Worm (Caenorhabditis elegans) whole organism, late embryonic: ENCODE measurements around the gene C56A3.8.
A peak's percentile ranks its signal among the peaks of the same experiment; 100 is the strongest.

Source experiments
- C38D4.7 ChIP-seq: fragments of 200-800 bp; sonication (Bioruptor generic); optimal IDR thresholded peaks from 2 replicates; lab custom pipeline; 2018; ENCODE audit warnings: mild to moderate bottlenecking, missing genetic modification characterization, moderate library complexity, missing compliant biosample characterization
- F13H6.1 ChIP-seq: sonication (generic microtip); optimal IDR thresholded peaks from 2 replicates; lab custom pipeline; 2016; ENCODE audit warnings: missing genetic modification characterization, missing compliant biosample characterization
- Y22D7AL.16 ChIP-seq: sonication (generic microtip); optimal IDR thresholded peaks from 2 replicates; lab custom pipeline; 2016; ENCODE audit warnings: missing genetic modification characterization, missing compliant biosample characterization
- ama-1 ChIP-seq: fragments of 150-350 bp; optimal IDR thresholded peaks from 2 replicates; lab custom pipeline; 2014
- ceh-14 ChIP-seq: sonication (generic microtip); optimal IDR thresholded peaks from 2 replicates; lab custom pipeline; 2016; ENCODE audit warnings: missing genotype, missing genetic modification characterization, missing compliant biosample characterization
- ceh-19 ChIP-seq: fragments of 200-800 bp; sonication (Bioruptor generic); optimal IDR thresholded peaks from 2 replicates; lab custom pipeline; 2018; ENCODE audit warnings: mild to moderate bottlenecking, missing genetic modification characterization, missing compliant biosample characterization
- ceh-2 ChIP-seq: sonication (generic microtip); optimal IDR thresholded peaks from 2 replicates; lab custom pipeline; 2016; ENCODE audit warnings: missing genotype, missing genetic modification characterization, missing compliant biosample characterization
- ceh-22 ChIP-seq: sonication (generic microtip); optimal IDR thresholded peaks from 2 replicates; lab custom pipeline; 2017; ENCODE audit warnings: missing biosample characterization, missing genetic modification characterization
- ceh-24 ChIP-seq: sonication (generic microtip); optimal IDR thresholded peaks from 2 replicates; lab custom pipeline; 2016; ENCODE audit warnings: mild to moderate bottlenecking, missing genetic modification characterization, missing compliant biosample characterization
- ceh-31 ChIP-seq: sonication (generic microtip); optimal IDR thresholded peaks from 2 replicates; lab custom pipeline; 2016; ENCODE audit warnings: missing genetic modification characterization, missing compliant biosample characterization
- ceh-45 ChIP-seq: fragments of 200-800 bp; sonication (Bioruptor generic); IDR thresholded peaks from 2 replicates; pipeline ENCODE4 v1.3.6; 2022; ENCODE audit warnings: missing genetic modification reagents, missing genetic modification characterization, missing compliant biosample characterization
- che-1 ChIP-seq: sonication (generic microtip); optimal IDR thresholded peaks from 2 replicates; lab custom pipeline; 2016; ENCODE audit warnings: mild to moderate bottlenecking, missing genetic modification characterization, missing compliant biosample characterization
- dmd-4 ChIP-seq: sonication (generic microtip); optimal IDR thresholded peaks from 2 replicates; lab custom pipeline; 2016; ENCODE audit warnings: borderline replicate concordance, missing genetic modification characterization, missing compliant biosample characterization
- dve-1 ChIP-seq: sonication (generic microtip); optimal IDR thresholded peaks from 2 replicates; lab custom pipeline; 2017; ENCODE audit warnings: antibody characterized with exemption, mild to moderate bottlenecking, missing genetic modification characterization, missing compliant biosample characterization
- elt-2 ChIP-seq: sonication (generic microtip); optimal IDR thresholded peaks from 2 replicates; lab custom pipeline; 2016; ENCODE audit warnings: missing genetic modification reagents, missing genetic modification characterization, missing compliant biosample characterization
- ets-4 ChIP-seq: sonication (generic microtip); optimal IDR thresholded peaks from 2 replicates; lab custom pipeline; 2016; ENCODE audit warnings: missing genetic modification characterization, missing compliant biosample characterization
- eyg-1 ChIP-seq: sonication (generic microtip); optimal IDR thresholded peaks from 2 replicates; lab custom pipeline; 2016; ENCODE audit warnings: missing genotype, missing genetic modification characterization, missing compliant biosample characterization
- fax-1 ChIP-seq: sonication (generic microtip); optimal IDR thresholded peaks from 2 replicates; lab custom pipeline; 2016; ENCODE audit warnings: missing genotype, missing genetic modification characterization, missing compliant biosample characterization
- fkh-10 ChIP-seq: fragments of 150-350 bp; optimal IDR thresholded peaks from 2 replicates; lab custom pipeline; 2014; ENCODE audit warnings: missing biosample characterization, missing genetic modification reagents, missing genetic modification characterization
- fkh-6 ChIP-seq: sonication (generic microtip); optimal IDR thresholded peaks from 2 replicates; lab custom pipeline; 2016; ENCODE audit warnings: missing genetic modification characterization, missing compliant biosample characterization
- hlh-13 ChIP-seq: fragments of 200-800 bp; sonication (Bioruptor generic); optimal IDR thresholded peaks from 2 replicates; lab custom pipeline; 2018; ENCODE audit warnings: mild to moderate bottlenecking, missing genetic modification characterization, missing compliant biosample characterization
- hlh-15 ChIP-seq: sonication (generic microtip); optimal IDR thresholded peaks from 2 replicates; lab custom pipeline; 2016; ENCODE audit warnings: missing genetic modification characterization, missing compliant biosample characterization
- hlh-30 ChIP-seq: sonication (generic microtip); optimal IDR thresholded peaks from 2 replicates; lab custom pipeline; 2017; ENCODE audit warnings: antibody characterized with exemption, missing genetic modification characterization, missing compliant biosample characterization; ENCODE audit not compliant: insufficient read depth
- lim-6 ChIP-seq: sonication (generic microtip); optimal IDR thresholded peaks from 2 replicates; lab custom pipeline; 2016; ENCODE audit warnings: missing genetic modification characterization, missing compliant biosample characterization
- lin-11 ChIP-seq: fragments of 200-800 bp; sonication (Bioruptor generic); optimal IDR thresholded peaks from 2 replicates; lab custom pipeline; 2018; ENCODE audit warnings: mild to moderate bottlenecking, missing genetic modification characterization, missing compliant biosample characterization
- odd-2 ChIP-seq: sonication (generic microtip); optimal IDR thresholded peaks from 2 replicates; lab custom pipeline; 2017; ENCODE audit warnings: antibody characterized with exemption, mild to moderate bottlenecking, missing genetic modification characterization, missing compliant biosample characterization
- pag-3 ChIP-seq: sonication (generic microtip); optimal IDR thresholded peaks from 2 replicates; lab custom pipeline; 2016; ENCODE audit warnings: missing compliant biosample characterization, missing genetic modification characterization, borderline replicate concordance
- pha-4 ChIP-seq: fragments of 150-350 bp; optimal IDR thresholded peaks from 2 replicates; lab custom pipeline; 2018; ENCODE audit warnings: missing biosample characterization, missing genetic modification reagents, missing genetic modification characterization
- pqm-1 ChIP-seq: sonication (generic microtip); optimal IDR thresholded peaks from 2 replicates; lab custom pipeline; 2016; ENCODE audit warnings: missing genetic modification characterization, missing compliant biosample characterization
- pros-1 ChIP-seq: fragments of 150-350 bp; optimal IDR thresholded peaks from 2 replicates; lab custom pipeline; 2014; ENCODE audit warnings: missing biosample characterization, missing genetic modification reagents, missing genetic modification characterization
- ref-2 ChIP-seq: sonication (generic microtip); optimal IDR thresholded peaks from 2 replicates; lab custom pipeline; 2016; ENCODE audit warnings: missing genetic modification characterization, missing compliant biosample characterization
- rnt-1 ChIP-seq: sonication (generic microtip); optimal IDR thresholded peaks from 2 replicates; lab custom pipeline; 2016; ENCODE audit warnings: missing genetic modification characterization, missing compliant biosample characterization
- sdc-2 ChIP-seq: sonication (generic microtip); optimal IDR thresholded peaks from 2 replicates; lab custom pipeline; 2016; ENCODE audit warnings: missing genotype, missing genetic modification characterization, missing compliant biosample characterization
- sox-2 ChIP-seq: fragments of 200-800 bp; sonication (Bioruptor generic); IDR thresholded peaks from 2 replicates; pipeline ENCODE4 v1.3.6; 2022; ENCODE audit warnings: missing genetic modification reagents, missing genetic modification characterization, missing compliant biosample characterization
- unc-3 ChIP-seq, 2 experiments: fragments of 200-800 bp in 1 of 2; sonication (Bioruptor generic) in 1 of 2; sonication (generic microtip) in 1 of 2; conservative IDR thresholded peaks in 1 of 2; optimal IDR thresholded peaks in 1 of 2; 2 replicates each; pipeline versions ENCODE4 v1.3.6 to Lab custom; 2016 to 2022; ENCODE audit warnings: missing compliant biosample characterization in 2 of 2, missing genetic modification characterization in 2 of 2, missing genetic modification reagents in 1 of 2
- unc-86 ChIP-seq: sonication (generic microtip); optimal IDR thresholded peaks from 2 replicates; lab custom pipeline; 2016; ENCODE audit warnings: missing genetic modification characterization, missing compliant biosample characterization
- zip-5 ChIP-seq: sonication (generic microtip); optimal IDR thresholded peaks from 2 replicates; lab custom pipeline; 2016; ENCODE audit warnings: missing genetic modification characterization, missing compliant biosample characterization
- ztf-16 ChIP-seq: sonication (generic microtip); optimal IDR thresholded peaks from 2 replicates; lab custom pipeline; 2017; ENCODE audit warnings: missing genetic modification characterization, missing compliant biosample characterization

C56A3.8 gene

ce11 chrV:13576828-13577227 is 16.8 kb downstream of the C56A3.8 start:
- TF ChIP-seq hlh-13 (GFP tag; lab: Kevin White, UChicago) (no peak), hlh-30 (tag; lab: Kevin White, UChicago) (no peak), ceh-14 (tag; lab: Kevin White, UChicago) (no peak), ama-1 (lab: Kevin White, UChicago) (no peak), fkh-10 (no peak), dmd-4 (tag; lab: Kevin White, UChicago) (no peak), che-1 (no peak), eyg-1 (tag; lab: Kevin White, UChicago) (no peak), unc-86 (tag; lab: Kevin White, UChicago) (no peak)

ce11 chrV:13577463-13577862 is 17.4 kb downstream of the C56A3.8 start:
- TF ChIP-seq pros-1 (no peak), elt-2 (no peak), hlh-30 (tag; lab: Kevin White, UChicago) (no peak), pqm-1 (tag; lab: Kevin White, UChicago) (no peak), ceh-24 (tag; lab: Kevin White, UChicago) (no peak), ceh-22 (no peak), che-1 (no peak), ceh-45 (no peak), rnt-1 (tag; lab: Kevin White, UChicago) (no peak), eyg-1 (tag; lab: Kevin White, UChicago) (no peak), sdc-2 (tag; lab: Kevin White, UChicago) (no peak), odd-2 (tag; lab: Kevin White, UChicago) (no peak), fax-1 (tag; lab: Kevin White, UChicago) (no peak), pag-3 (no peak), ztf-16 (no peak), Y22D7AL.16 (tag; lab: Kevin White, UChicago) (no peak), unc-3 (GFP tag; conservative IDR thresholded peaks at IDR 0.05; lab: Robert Waterston, UW) (no peak), unc-3 (tag; optimal IDR thresholded peaks at IDR 0.05; lab: Kevin White, UChicago) (no peak), fkh-6 (no peak), ceh-19 (GFP tag; lab: Kevin White, UChicago) (no peak)

- no peak for TF ChIP-seq lim-6
- TF ChIP-seq hlh-15 (tag; lab: Kevin White, UChicago) = no peak
- TF ChIP-seq F13H6.1 (tag; lab: Kevin White, UChicago) = no peak
- TF ChIP-seq ceh-14 (tag; lab: Kevin White, UChicago) = no peak
- no peak for TF ChIP-seq unc-86 (tag; lab: Kevin White, UChicago)
- no peak for TF ChIP-seq C38D4.7
- no peak for TF ChIP-seq unc-3 (GFP tag; conservative IDR thresholded peaks at IDR 0.05; lab: Robert Waterston, UW)
- TF ChIP-seq unc-3 (tag; optimal IDR thresholded peaks at IDR 0.05; lab: Kevin White, UChicago) = no peak
- TF ChIP-seq sox-2 (GFP tag; lab: Robert Waterston, UW) = no peak
- no peak for TF ChIP-seq zip-5 (tag; lab: Kevin White, UChicago)
- TF ChIP-seq ref-2 (tag; lab: Kevin White, UChicago) = no peak
- no peak for TF ChIP-seq pag-3
- no peak for TF ChIP-seq ceh-2 (tag; lab: Kevin White, UChicago)
- TF ChIP-seq fax-1 (tag; lab: Kevin White, UChicago) = no peak
- no peak for TF ChIP-seq pha-4 (tag; lab: Kevin White, UChicago)
- TF ChIP-seq ets-4 (tag; lab: Kevin White, UChicago) = no peak
- no peak for TF ChIP-seq ceh-31 (tag; lab: Kevin White, UChicago)
- TF ChIP-seq lin-11 = no peak
These were observed 18.6 kb downstream of the C56A3.8 start, which contains the start of gene C50B8.6 for ce11 chrV:13578637-13579036. Gene C50B8.6 (plus strand): TSS chrV:13578972.

ce11 chrV:13580696-13581095 is 20.6 kb downstream of the C56A3.8 start, which contains the start of gene C50B8.5:
Gene C50B8.5 (plus strand): TSS chrV:13580968.
- no peak for TF ChIP-seq Y22D7AL.16 (tag; lab: Kevin White, UChicago)
- TF ChIP-seq dve-1 (tag; lab: Kevin White, UChicago) = peak; percentile 4
- TF ChIP-seq fax-1 (tag; lab: Kevin White, UChicago) = no peak
